Worm (Caenorhabditis elegans) whole organism, L1 larva: ENCODE measurements around the gene F13D11.4.

Source experiments
- dpl-1 ChIP-seq, 3 experiments: fragments of 150-350 bp in 2 of 3; sonication (generic microtip) in 1 of 3; optimal IDR thresholded peaks; 2 replicates each; lab custom pipeline; 2014 to 2017; ENCODE audit warnings: missing biosample characterization in 3 of 3, missing genetic modification characterization in 3 of 3, missing genetic modification reagents in 3 of 3
- elt-3 ChIP-seq, 6 experiments: fragments of 150-350 bp in 1 of 6; sonication (generic microtip); optimal IDR thresholded peaks; 2 replicates each; lab custom pipeline; 2017 to 2018; ENCODE audit warnings: missing biosample characterization in 6 of 6, missing genetic modification characterization in 6 of 6, inconsistent platforms in 1 of 6
- fos-1 ChIP-seq: fragments of 150-350 bp; optimal IDR thresholded peaks from 2 replicates; lab custom pipeline; 2014; ENCODE audit warnings: missing biosample characterization, missing genetic modification characterization
- jun-1 ChIP-seq: fragments of 150-350 bp; optimal IDR thresholded peaks from 2 replicates; lab custom pipeline; 2014; ENCODE audit warnings: missing biosample characterization, missing genetic modification reagents, missing genetic modification characterization
- lsy-2 ChIP-seq, 2 experiments: fragments of 150-350 bp; optimal IDR thresholded peaks; 2 replicates each; lab custom pipeline; 2014; ENCODE audit warnings: missing biosample characterization in 2 of 2, missing genetic modification characterization in 2 of 2
- pax-3 ChIP-seq: fragments of 200-800 bp; sonication (Bioruptor generic); optimal IDR thresholded peaks from 2 replicates; lab custom pipeline; 2018; ENCODE audit warnings: mild to moderate bottlenecking, missing genetic modification characterization, moderate library complexity, missing compliant biosample characterization
- ztf-4 ChIP-seq: fragments of 150-350 bp; optimal IDR thresholded peaks from 2 replicates; lab custom pipeline; 2014; ENCODE audit warnings: missing biosample characterization, missing genetic modification characterization

ce11 chrX:5828085-5828484 lies 6.5 kb downstream of the F13D11.4 start:
- no peak for TF ChIP-seq dpl-1 (GFP tag; optimal IDR thresholded peaks at IDR 0.05; lab: Kevin White, UChicago)
- no peak for TF ChIP-seq pax-3 (tag; lab: Kevin White, UChicago)
- no peak for TF ChIP-seq jun-1 (tag; lab: Kevin White, UChicago)
- no peak for TF ChIP-seq ztf-4
- peak in 1 of 6 experiments; percentile 57 for TF ChIP-seq elt-3 (tag; optimal IDR thresholded peaks at IDR 0.05; lab: Kevin White, UChicago)
- TF ChIP-seq lsy-2 (tag; optimal IDR thresholded peaks at IDR 0.05; lab: Kevin White, UChicago): peak in 1 of 2 experiments; percentile 10
- TF ChIP-seq fos-1 (tag; lab: Kevin White, UChicago): no peak
